Worm (Caenorhabditis elegans) whole organism, L4 larva: Measurements from ENCODE around the gene F36G3.2.

Experiments
- D1046.2 ChIP-seq: fragments of 200-800 bp; sonication (Bioruptor generic); IDR thresholded peaks from 2 replicates; pipeline ENCODE4 v1.3.6; 2022; ENCODE audit warnings: missing genetic modification characterization, missing compliant biosample characterization
- F10B5.3 ChIP-seq: sonication (generic microtip); optimal IDR thresholded peaks from 2 replicates; lab custom pipeline; 2016; ENCODE audit warnings: mild to moderate bottlenecking, missing genetic modification characterization, missing compliant biosample characterization
- F49E8.2 ChIP-seq: sonication (generic microtip); optimal IDR thresholded peaks from 2 replicates; lab custom pipeline; 2016; ENCODE audit warnings: missing compliant biosample characterization, mild to moderate bottlenecking, missing genetic modification characterization, borderline replicate concordance
- T26A8.4 ChIP-seq: fragments of 200-800 bp; sonication (Bioruptor generic); IDR thresholded peaks from 2 replicates; pipeline ENCODE4 v1.3.6; 2022; ENCODE audit warnings: missing genetic modification characterization, missing compliant biosample characterization
- ama-1 ChIP-seq: fragments of 150-350 bp; optimal IDR thresholded peaks from 2 replicates; lab custom pipeline; 2014; ENCODE audit warnings: inconsistent platforms, mixed read lengths
- ceh-28 ChIP-seq: fragments of 150-350 bp; optimal IDR thresholded peaks from 2 replicates; lab custom pipeline; 2014; ENCODE audit warnings: missing biosample characterization, missing genetic modification reagents, missing genetic modification characterization
- ceh-32 ChIP-seq: sonication (generic microtip); optimal IDR thresholded peaks from 2 replicates; lab custom pipeline; 2016; ENCODE audit warnings: mild to moderate bottlenecking, missing genetic modification characterization, missing compliant biosample characterization; ENCODE audit not compliant: poor library complexity
- ces-1 ChIP-seq: fragments of 150-350 bp; sonication (generic microtip); optimal IDR thresholded peaks from 4 replicates; lab custom pipeline; 2014; ENCODE audit warnings: missing biosample characterization, missing genetic modification reagents, missing genetic modification characterization
- cey-2 ChIP-seq: sonication (generic microtip); optimal IDR thresholded peaks from 3 replicates; lab custom pipeline; 2017; ENCODE audit warnings: missing genetic modification characterization, mild to moderate bottlenecking, missing compliant biosample characterization, antibody characterized with exemption, borderline replicate concordance; ENCODE audit not compliant: insufficient read depth
- ctbp-1 ChIP-seq: fragments of 200-800 bp; sonication (Bioruptor generic); IDR thresholded peaks from 2 replicates; pipeline ENCODE4 v1.3.6; 2022; ENCODE audit warnings: missing genetic modification reagents, missing genetic modification characterization, missing compliant biosample characterization
- daf-12 ChIP-seq: fragments of 150-350 bp; optimal IDR thresholded peaks from 2 replicates; lab custom pipeline; 2014; ENCODE audit warnings: missing biosample characterization, missing genetic modification reagents, missing genetic modification characterization
- daf-8 ChIP-seq: fragments of 200-800 bp; sonication (Bioruptor generic); IDR thresholded peaks from 2 replicates; pipeline ENCODE4 v1.3.6; 2022; ENCODE audit warnings: missing genetic modification characterization, missing compliant biosample characterization
- dmd-6 ChIP-seq: fragments of 200-800 bp; sonication (Bioruptor generic); IDR thresholded peaks from 2 replicates; pipeline ENCODE4 v1.3.6; 2022; ENCODE audit warnings: missing genetic modification reagents, missing genetic modification characterization, missing compliant biosample characterization
- dmd-9 ChIP-seq: fragments of 200-800 bp; sonication (Bioruptor generic); IDR thresholded peaks from 2 replicates; pipeline ENCODE4 v1.3.6; 2022; ENCODE audit warnings: missing genetic modification reagents, missing genetic modification characterization, missing compliant biosample characterization
- duxl-1 ChIP-seq: sonication (generic microtip); optimal IDR thresholded peaks from 2 replicates; lab custom pipeline; 2016; ENCODE audit warnings: mild to moderate bottlenecking, missing genetic modification characterization, moderate library complexity, missing compliant biosample characterization; ENCODE audit not compliant: poor library complexity
- fkh-10 ChIP-seq: fragments of 150-350 bp; optimal IDR thresholded peaks from 2 replicates; lab custom pipeline; 2014; ENCODE audit warnings: missing biosample characterization, missing genetic modification reagents, missing genetic modification characterization
- fos-1 ChIP-seq: fragments of 150-350 bp; optimal IDR thresholded peaks from 2 replicates; lab custom pipeline; 2014; ENCODE audit warnings: missing biosample characterization, missing genetic modification characterization
- jun-1 ChIP-seq: fragments of 150-350 bp; optimal IDR thresholded peaks from 2 replicates; lab custom pipeline; 2014; ENCODE audit warnings: missing biosample characterization, missing genetic modification reagents, missing genetic modification characterization
- lin-29 ChIP-seq: fragments of 200-800 bp; sonication (Bioruptor generic); IDR thresholded peaks from 2 replicates; pipeline ENCODE4 v1.3.6; 2022; ENCODE audit warnings: missing genetic modification reagents, missing genetic modification characterization, missing compliant biosample characterization
- madf-9 ChIP-seq: fragments of 200-800 bp; sonication (Bioruptor generic); conservative IDR thresholded peaks from 2 replicates; pipeline ENCODE4 v1.3.6; 2022; ENCODE audit warnings: missing genetic modification reagents, missing genetic modification characterization, missing compliant biosample characterization
- mep-1 ChIP-seq: fragments of 150-350 bp; sonication (generic microtip); optimal IDR thresholded peaks from 3 replicates; lab custom pipeline; 2014; ENCODE audit warnings: missing biosample characterization, missing genetic modification characterization
- nhr-237 ChIP-seq: sonication (generic microtip); optimal IDR thresholded peaks from 2 replicates; lab custom pipeline; 2017; ENCODE audit warnings: missing biosample characterization, missing genetic modification characterization
- php-3 ChIP-seq: fragments of 200-800 bp; sonication (Bioruptor generic); IDR thresholded peaks from 2 replicates; pipeline ENCODE4 v1.3.6; 2022; ENCODE audit warnings: missing genetic modification reagents, missing genetic modification characterization, missing compliant biosample characterization
- saeg-2 ChIP-seq: fragments of 200-800 bp; sonication (Bioruptor generic); IDR thresholded peaks from 2 replicates; pipeline ENCODE4 v1.3.6; 2022; ENCODE audit warnings: missing genetic modification reagents, missing genetic modification characterization, missing compliant biosample characterization
- set-16 ChIP-seq: fragments of 200-800 bp; sonication (Bioruptor generic); IDR thresholded peaks from 2 replicates; pipeline ENCODE4 v1.3.6; 2022; ENCODE audit warnings: missing genetic modification reagents, missing genetic modification characterization, missing compliant biosample characterization
- spr-3 ChIP-seq: fragments of 200-800 bp; sonication (Bioruptor generic); optimal IDR thresholded peaks from 2 replicates; lab custom pipeline; 2018; ENCODE audit warnings: mild to moderate bottlenecking, missing genetic modification characterization, missing compliant biosample characterization
- unc-130 ChIP-seq: sonication (generic microtip); optimal IDR thresholded peaks from 2 replicates; lab custom pipeline; 2016; ENCODE audit warnings: missing genetic modification reagents, missing genetic modification characterization, missing compliant biosample characterization
- unc-62 ChIP-seq, 3 experiments: fragments of 150-350 bp in 1 of 3; sonication (generic microtip); optimal IDR thresholded peaks in 2 of 3; peaks in 1 of 3; 1 replicate in 1 of 3; 2 replicates in 2 of 3; lab custom pipeline; 2014 to 2017; ENCODE audit warnings: missing biosample characterization in 3 of 3, missing genetic modification characterization in 3 of 3, missing genetic modification reagents in 3 of 3, missing genotype in 1 of 3
- ztf-11 ChIP-seq: fragments of 150-350 bp; optimal IDR thresholded peaks from 2 replicates; lab custom pipeline; 2014; ENCODE audit warnings: missing biosample characterization, missing genetic modification characterization
- ztf-7 ChIP-seq: fragments of 150-350 bp; optimal IDR thresholded peaks from 2 replicates; lab custom pipeline; 2014; ENCODE audit warnings: missing biosample characterization, missing genetic modification characterization

F36G3.2 gene

ce11 chrX:9822173-9822572 lies 28.1 kb upstream of the F36G3.2 start, which contains the start of gene dpy-22:
TSS of gene dpy-22 (minus strand) at chrX:9822273.
- TF ChIP-seq daf-8 (GFP tag; lab: Robert Waterston, UW) (no peak), T26A8.4 (GFP tag; lab: Robert Waterston, UW) (no peak), mep-1 (tag; lab: Kevin White, UChicago) (no peak), cey-2 (tag; lab: Kevin White, UChicago) (no peak), dmd-9 (GFP tag; lab: Robert Waterston, UW) (no peak), D1046.2 (no peak), F49E8.2 (no peak), unc-130 (GFP tag; lab: Kevin White, UChicago) (no peak), jun-1 (tag; lab: Kevin White, UChicago) (no peak), spr-3 (GFP tag; lab: Kevin White, UChicago) (no peak), F10B5.3 (tag; lab: Kevin White, UChicago) (no peak)
- TF ChIP-seq, all 104 proteins: peak for 0

ce11 chrX:9814132-9814811 lies 20.2 kb upstream of the F36G3.2 start:
- TF ChIP-seq madf-9 (GFP tag; lab: Robert Waterston, UW) (no peak), unc-62 (GFP tag; optimal IDR thresholded peaks at IDR 0.05 in 1 of 2; lab: Kevin White, UChicago) (peak in 1 of 2 experiments; percentile 22), unc-62 (tag; optimal IDR thresholded peaks at IDR 0.05; lab: Kevin White, UChicago) (no peak), set-16 (GFP tag; lab: Robert Waterston, UW) (peak; percentile 68), nhr-237 (tag; lab: Kevin White, UChicago) (no peak), duxl-1 (tag; lab: Kevin White, UChicago) (no peak), ztf-11 (tag; lab: Kevin White, UChicago) (no peak)

- no peak for TF ChIP-seq lin-29 (GFP tag; lab: Robert Waterston, UW)
- peak; percentile 89 for TF ChIP-seq set-16 (GFP tag; lab: Robert Waterston, UW)
- 0 out of 2 replicates have a peak, but pooled peaks have one; percentile 57 for TF ChIP-seq ctbp-1 (GFP tag; lab: Robert Waterston, UW)
- TF ChIP-seq unc-62 (GFP tag; optimal IDR thresholded peaks at IDR 0.05 in 1 of 2; lab: Kevin White, UChicago), result peak in 1 of 2 experiments; percentile 7
- TF ChIP-seq unc-62 (tag; optimal IDR thresholded peaks at IDR 0.05; lab: Kevin White, UChicago), result no peak
Observed at ce11 chrX:9807377-9808048, 13.4 kb upstream of the F36G3.2 start, which contains the start of gene lgc-47. TSS of gene lgc-47 (minus strand) at chrX:9807662.

- peak; percentile 85 for TF ChIP-seq ces-1
- TF ChIP-seq php-3 (GFP tag; lab: Robert Waterston, UW), result no peak
- TF ChIP-seq daf-12 (tag; lab: Kevin White, UChicago), result no peak
- TF ChIP-seq fos-1 (tag; lab: Kevin White, UChicago), result no peak
- TF ChIP-seq fkh-10, result peak; percentile 72
- TF ChIP-seq dmd-6 (GFP tag; lab: Robert Waterston, UW), result no peak
- TF ChIP-seq ztf-7 (tag; lab: Kevin White, UChicago), result no peak
- no peak for TF ChIP-seq ama-1 (lab: Kevin White, UChicago)
- no peak for TF ChIP-seq mep-1 (tag; lab: Kevin White, UChicago)
- no peak for TF ChIP-seq madf-9 (GFP tag; lab: Robert Waterston, UW)
- TF ChIP-seq ceh-32 (tag; lab: Kevin White, UChicago), result no peak
Observed at ce11 chrX:9805426-9805825, 11.4 kb upstream of the F36G3.2 start.

ce11 chrX:9804735-9805134 lies 10.7 kb upstream of the F36G3.2 start:
- no peak for TF ChIP-seq ceh-32 (tag; lab: Kevin White, UChicago)
- no peak for TF ChIP-seq ces-1
- TF ChIP-seq saeg-2 (GFP tag; lab: Robert Waterston, UW), result no peak
- TF ChIP-seq ztf-7 (tag; lab: Kevin White, UChicago), result no peak
- TF ChIP-seq ceh-28 (tag; lab: Kevin White, UChicago), result no peak
